Fruit fly (Drosophila melanogaster): ENCODE results near the gene gskt.

gskt gene

DNA sequence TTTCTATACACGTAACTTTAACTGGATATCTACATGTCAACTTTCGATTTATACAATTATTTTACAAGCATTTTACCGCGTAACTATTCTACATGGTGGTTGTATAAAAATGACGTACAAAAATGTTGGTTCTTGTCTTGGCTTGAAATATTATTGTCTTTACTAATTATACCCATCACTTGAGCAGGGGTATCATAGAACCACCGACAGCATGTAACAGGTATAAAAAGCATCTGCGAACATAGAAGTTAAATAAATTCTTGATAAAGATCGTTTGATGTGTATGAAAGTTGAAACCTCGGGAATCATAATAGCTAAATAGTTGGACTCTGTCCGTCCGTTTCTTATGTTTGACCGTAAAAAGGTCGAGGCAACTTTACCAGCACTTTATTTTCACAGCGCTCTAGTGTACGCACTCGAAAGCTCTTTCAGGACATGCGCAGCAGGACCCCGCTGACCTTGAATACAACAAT, 9.0 kb downstream of the gskt start (continued):
- peak; percentile 45; the same call in 2 of the 3 replicates for TF ChIP-seq vnd (GFP tag; IDR thresholded peaks at IDR 0.05; ENCODE audit: partially characterized antibody)
- peak; percentile 44 for TF ChIP-seq NC2α (GFP tag; optimal IDR thresholded peaks at IDR 0.05)
- TF ChIP-seq CG17359 (tag; optimal IDR thresholded peaks at IDR 0.05) = peak; percentile 50
- TF ChIP-seq CG17802 (tag; optimal IDR thresholded peaks at IDR 0.05) = peak; percentile 2
- TF ChIP-seq tgo (GFP tag; IDR thresholded peaks at IDR 0.05) = peak; percentile 30; the same call in 1 of the 3 replicates
- peak; percentile 33 to 65 for TF ChIP-seq bsh (GFP tag; optimal IDR thresholded peaks at IDR 0.05)
- TF ChIP-seq Ptx1 (GFP tag; IDR thresholded peaks at IDR 0.05) = 0 out of 2 replicates have a peak, but pooled peaks have one; percentile 31
- TF ChIP-seq eyg (GFP tag; optimal IDR thresholded peaks at IDR 0.05) = peak; percentile 49
- peak; percentile 19 for TF ChIP-seq Abd-B (GFP tag; optimal IDR thresholded peaks at IDR 0.05)
- TF ChIP-seq CG17328 (GFP tag; IDR thresholded peaks at IDR 0.05) = peak; percentile 61; the same call in 1 of the 2 replicates
- peak; percentile 61 for TF ChIP-seq CG12219 (GFP tag; optimal IDR thresholded peaks at IDR 0.05)
- TF ChIP-seq jumu (GFP tag; optimal IDR thresholded peaks at IDR 0.05) = peak; percentile 31
- TF ChIP-seq CG9932 (GFP tag; IDR thresholded peaks at IDR 0.05) = peak; percentile 62
- peak; percentile 62 for TF ChIP-seq mam (GFP tag; optimal IDR thresholded peaks at IDR 0.05)
- peak; percentile 68 for TF ChIP-seq HmgZ (tag; optimal IDR thresholded peaks at IDR 0.05)
- peak; percentile 53 for TF ChIP-seq CG16863 (GFP tag; optimal IDR thresholded peaks at IDR 0.05)
- TF ChIP-seq CG18011 (GFP tag; optimal IDR thresholded peaks at IDR 0.05) = peak; percentile 14
- TF ChIP-seq stc (GFP tag; IDR thresholded peaks at IDR 0.05) = peak; percentile 55; the same call in 1 of the 2 replicates
- peak; percentile 40 for TF ChIP-seq caup (GFP tag; optimal IDR thresholded peaks at IDR 0.05; ENCODE audit: severe bottlenecking)
- peak; percentile 47; the same call in 1 of the 2 replicates for TF ChIP-seq Xrp1 (GFP tag; IDR thresholded peaks at IDR 0.05)
- peak; percentile 70 for TF ChIP-seq Rfx (GFP tag; IDR thresholded peaks at IDR 0.05)
- TF ChIP-seq fu2 (GFP tag; optimal IDR thresholded peaks at IDR 0.05) = peak; percentile 68
- peak; percentile 15; the same call in 1 of the 2 replicates for TF ChIP-seq sisA (GFP tag; IDR thresholded peaks at IDR 0.05)
- no peak for TF ChIP-seq kay (GFP tag; optimal IDR thresholded peaks at IDR 0.05)
- TF ChIP-seq inv (GFP tag; IDR thresholded peaks at IDR 0.05; ENCODE audit: partially characterized antibody) = peak; percentile 37; the same call in 1 of the 2 replicates
- TF ChIP-seq Med (GFP tag) = peak; percentile 90
- TF ChIP-seq fd3F (GFP tag; optimal IDR thresholded peaks at IDR 0.05) = peak; percentile 12
- TF ChIP-seq Hr51 (GFP tag; optimal IDR thresholded peaks at IDR 0.05) = peak; percentile 51 to 73
- no peak for TF ChIP-seq pb (GFP tag; optimal IDR thresholded peaks at IDR 0.05)
- peak; percentile 14 for TF ChIP-seq D19B (GFP tag; optimal IDR thresholded peaks at IDR 0.05)
- TF ChIP-seq esg (GFP tag; conservative IDR thresholded peaks at IDR 0.05) = 0 out of 2 replicates have a peak, but pooled peaks have one; percentile 22
- peak; percentile 39 for TF ChIP-seq CG2712 (tag; optimal IDR thresholded peaks at IDR 0.05)
- no peak for TF ChIP-seq dan (GFP tag; IDR thresholded peaks at IDR 0.05)
- peak; percentile 9 for TF ChIP-seq HHEX (GFP tag; optimal IDR thresholded peaks at IDR 0.05)
- no peak for TF ChIP-seq CG10462 (GFP tag; optimal IDR thresholded peaks at IDR 0.05)
- TF ChIP-seq Ets65A (GFP tag) = peak; percentile 90
- TF ChIP-seq Ravus (GFP tag; IDR thresholded peaks at IDR 0.05) = no peak
- peak; percentile 53 for TF ChIP-seq schlank (tag; optimal IDR thresholded peaks at IDR 0.05)
- TF ChIP-seq Xbp1 (GFP tag; optimal IDR thresholded peaks at IDR 0.05) = peak; percentile 50
- TF ChIP-seq gce (GFP tag; IDR thresholded peaks at IDR 0.05) = peak; percentile 54; the same call in 1 of the 3 replicates
- TF ChIP-seq Drgx (GFP tag; IDR thresholded peaks at IDR 0.05) = peak; percentile 67
- peak; percentile 9 for TF ChIP-seq dmrt11E (tag; optimal IDR thresholded peaks at IDR 0.05)
- peak; percentile 31; the same call in 1 of the 2 replicates for TF ChIP-seq CG6689 (GFP tag; IDR thresholded peaks at IDR 0.05)
- peak; percentile 73 for TF ChIP-seq CG9609 (GFP tag; optimal IDR thresholded peaks at IDR 0.05)
- peak; percentile 53; the same call in 1 of the 2 replicates for TF ChIP-seq sob (GFP tag; IDR thresholded peaks at IDR 0.05)
- TF ChIP-seq CG1602 (GFP tag; optimal IDR thresholded peaks at IDR 0.05) = no peak
- peak; percentile 43 for TF ChIP-seq B-H2 (GFP tag; optimal IDR thresholded peaks at IDR 0.05)
- TF ChIP-seq CG7271 (tag; optimal IDR thresholded peaks at IDR 0.05) = no peak
- TF ChIP-seq CG9817 (tag; optimal IDR thresholded peaks at IDR 0.05) = peak; percentile 55
